Worm (Caenorhabditis elegans) whole organism, young adult: ENCODE measurements around the gene srw-51.

Experiments used
- attf-3 ChIP-seq: fragments of 200-800 bp; sonication (Bioruptor generic); conservative IDR thresholded peaks from 2 replicates; pipeline ENCODE4 v1.3.6; 2022; ENCODE audit warnings: missing genetic modification reagents, missing genetic modification characterization, missing compliant biosample characterization
- cebp-1 ChIP-seq, 2 experiments: fragments of 200-800 bp in 1 of 2; sonication (Bioruptor generic) in 1 of 2; sonication (generic microtip) in 1 of 2; IDR thresholded peaks in 1 of 2; optimal IDR thresholded peaks in 1 of 2; 2 replicates each; pipeline versions ENCODE4 v1.3.6 to Lab custom; 2017 to 2022; ENCODE audit warnings: missing compliant biosample characterization in 2 of 2, missing genetic modification characterization in 2 of 2, mild to moderate bottlenecking in 1 of 2, missing genetic modification reagents in 1 of 2, moderate library complexity in 1 of 2
- hlh-12 ChIP-seq: sonication (generic microtip); optimal IDR thresholded peaks from 2 replicates; lab custom pipeline; 2016; ENCODE audit warnings: missing genetic modification characterization, missing compliant biosample characterization
- lag-1 ChIP-seq: fragments of 200-800 bp; sonication (Bioruptor generic); IDR thresholded peaks from 2 replicates; pipeline ENCODE4 v1.3.6; 2022; ENCODE audit warnings: missing genetic modification reagents, missing genetic modification characterization, missing compliant biosample characterization
- lin-54 ChIP-seq: fragments of 200-800 bp; sonication (Bioruptor generic); optimal IDR thresholded peaks from 2 replicates; lab custom pipeline; 2018; ENCODE audit warnings: mild to moderate bottlenecking, missing genetic modification characterization, missing compliant biosample characterization
- sea-2 ChIP-seq: fragments of 200-800 bp; sonication (Bioruptor generic); IDR thresholded peaks from 2 replicates; pipeline ENCODE4 v1.3.6; 2022; ENCODE audit warnings: missing genetic modification characterization, missing compliant biosample characterization
- sptf-2 ChIP-seq: fragments of 200-800 bp; sonication (Bioruptor generic); optimal IDR thresholded peaks from 2 replicates; lab custom pipeline; 2018; ENCODE audit warnings: mild to moderate bottlenecking, missing genetic modification characterization, missing compliant biosample characterization
- xnd-1 ChIP-seq: sonication (generic microtip); optimal IDR thresholded peaks from 2 replicates; lab custom pipeline; 2016; ENCODE audit warnings: missing genotype, missing genetic modification reagents, missing genetic modification characterization, missing compliant biosample characterization
- ztf-28 ChIP-seq: fragments of 200-800 bp; sonication (Bioruptor generic); IDR thresholded peaks from 2 replicates; pipeline ENCODE4 v1.3.6; 2022; ENCODE audit warnings: missing genetic modification reagents, missing genetic modification characterization, missing compliant biosample characterization

ce11 chrV:17167457-17167856 lies 3.3 kb downstream of the srw-51 start, which contains the start of gene srz-66:
- TF ChIP-seq sptf-2 (GFP tag; lab: Kevin White, UChicago), result no peak
- no peak for TF ChIP-seq attf-3 (GFP tag; lab: Robert Waterston, UW)
- TF ChIP-seq sea-2, result no peak
- no peak for TF ChIP-seq ztf-28 (GFP tag; lab: Robert Waterston, UW)
- TF ChIP-seq lag-1 (GFP tag; lab: Robert Waterston, UW), result no peak
- TF ChIP-seq lin-54 (GFP tag; lab: Kevin White, UChicago), result no peak
- no peak for TF ChIP-seq hlh-12 (tag; lab: Kevin White, UChicago)
- no peak for TF ChIP-seq xnd-1 (tag; lab: Kevin White, UChicago)
- no peak for TF ChIP-seq cebp-1 (GFP tag; IDR thresholded peaks at IDR 0.05; lab: Robert Waterston, UW)
- no peak for TF ChIP-seq cebp-1 (tag; optimal IDR thresholded peaks at IDR 0.05; lab: Kevin White, UChicago)
